Fruit fly (Drosophila melanogaster) whole organism, wandering third instar larva: ENCODE measurements around the gene PK2-R2.
A peak's percentile ranks its signal among the peaks of the same experiment; 100 is the strongest.

Experiments
- Abd-B ChIP-seq: fragments of >200 bp; optimal IDR thresholded peaks from 2 replicates; lab custom pipeline; 2017; ENCODE audit warnings: missing biosample characterization, missing genetic modification characterization
- CG32264 ChIP-seq: fragments of 200-800 bp; sonication (Bioruptor generic); optimal IDR thresholded peaks from 2 replicates; lab custom pipeline; 2016; ENCODE audit warnings: missing biosample characterization, missing genetic modification characterization
- CG9705 ChIP-seq: fragments of 200-800 bp; sonication (Bioruptor generic); optimal IDR thresholded peaks from 2 replicates; lab custom pipeline; 2018; ENCODE audit warnings: missing biosample characterization, mild to moderate bottlenecking, missing genetic modification characterization
- CrebA ChIP-seq: fragments of 200-800 bp; sonication (Bioruptor generic); optimal IDR thresholded peaks from 2 replicates; lab custom pipeline; 2016; ENCODE audit warnings: missing biosample characterization, mild to moderate bottlenecking, missing genetic modification characterization, borderline replicate concordance
- Dfd ChIP-seq: fragments of >200 bp; optimal IDR thresholded peaks from 2 replicates; lab custom pipeline; 2017; ENCODE audit warnings: missing biosample characterization, missing genetic modification characterization
- Dif ChIP-seq: fragments of 200-275, 200-300 bp; sonication (Bioruptor generic); optimal IDR thresholded peaks from 2 replicates; lab custom pipeline; 2018; ENCODE audit warnings: missing biosample characterization, missing genetic modification characterization; ENCODE audit not compliant: partially characterized antibody
- GATAd ChIP-seq: sonication (Bioruptor generic); optimal IDR thresholded peaks from 2 replicates; lab custom pipeline; 2016; ENCODE audit warnings: missing biosample characterization, missing genetic modification characterization
- HLH106 ChIP-seq: fragments of 200-800 bp; optimal IDR thresholded peaks from 3 replicates; lab custom pipeline; 2019; ENCODE audit warnings: missing biosample characterization, mild to moderate bottlenecking, missing genetic modification characterization, moderate library complexity
- Hnf4 ChIP-seq: fragments of 200-800 bp; sonication (Bioruptor generic); optimal IDR thresholded peaks from 2 replicates; lab custom pipeline; 2016; ENCODE audit warnings: missing biosample characterization, mild to moderate bottlenecking, missing genetic modification characterization
- Hr78 ChIP-seq: fragments of >200 bp; optimal IDR thresholded peaks from 2 replicates; lab custom pipeline; 2017; ENCODE audit warnings: missing biosample characterization, missing genetic modification characterization
- Hr83 ChIP-seq: fragments of 200-300 bp; sonication (Bioruptor generic); optimal IDR thresholded peaks from 2 replicates; lab custom pipeline; 2016; ENCODE audit warnings: missing biosample characterization, mild to moderate bottlenecking, missing genetic modification characterization, moderate library complexity; ENCODE audit not compliant: poor library complexity, severe bottlenecking
- Jra ChIP-seq: sonication (Bioruptor generic); optimal IDR thresholded peaks from 2 replicates; lab custom pipeline; 2016; ENCODE audit warnings: missing biosample characterization, missing genetic modification characterization
- Mio ChIP-seq: sonication (Bioruptor generic); optimal IDR thresholded peaks from 2 replicates; lab custom pipeline; 2016; ENCODE audit warnings: missing biosample characterization, missing genetic modification characterization
- Myc ChIP-seq: fragments of >200 bp; optimal IDR thresholded peaks from 2 replicates; lab custom pipeline; 2017
- N ChIP-seq: fragments of >200 bp; optimal IDR thresholded peaks from 2 replicates; lab custom pipeline; 2018; ENCODE audit warnings: missing biosample characterization, missing external identifiers, missing genetic modification characterization
- OdsH ChIP-seq: fragments of 200-800 bp; sonication (Bioruptor generic); optimal IDR thresholded peaks from 2 replicates; lab custom pipeline; 2016; ENCODE audit warnings: missing biosample characterization, mild to moderate bottlenecking, missing genetic modification characterization
- Rel ChIP-seq, 2 experiments: fragments of 200-800 bp; sonication (Bioruptor generic) in 1 of 2; optimal IDR thresholded peaks; 2 replicates in 1 of 2; 3 replicates in 1 of 2; lab custom pipeline; 2016 to 2019; ENCODE audit warnings: mild to moderate bottlenecking in 2 of 2, missing biosample characterization in 2 of 2, missing genetic modification characterization in 2 of 2, moderate library complexity in 1 of 2
- Sp1 ChIP-seq: fragments of 200-800 bp; sonication (Bioruptor generic); optimal IDR thresholded peaks from 3 replicates; lab custom pipeline; 2019; ENCODE audit warnings: missing biosample characterization, mild to moderate bottlenecking, missing genetic modification characterization, moderate library complexity
- Vsx2 ChIP-seq: fragments of 200-300, 225-300 bp; sonication (Bioruptor generic); optimal IDR thresholded peaks from 2 replicates; lab custom pipeline; 2018; ENCODE audit warnings: missing biosample characterization, missing genetic modification characterization; ENCODE audit not compliant: partially characterized antibody
- br ChIP-seq: fragments of 200-800 bp; sonication (Bioruptor generic); optimal IDR thresholded peaks from 2 replicates; lab custom pipeline; 2016; ENCODE audit warnings: missing biosample characterization, missing genetic modification characterization
- brk ChIP-seq: fragments of 200-800 bp; sonication (Bioruptor generic); optimal IDR thresholded peaks from 2 replicates; lab custom pipeline; 2016; ENCODE audit warnings: missing biosample characterization, mild to moderate bottlenecking, missing genetic modification characterization
- dl ChIP-seq, 2 experiments: fragments of 175-275, 200-275 bp in 1 of 2; fragments of 200-275 bp in 1 of 2; sonication (Bioruptor generic); optimal IDR thresholded peaks; lab custom pipeline; 2018; ENCODE audit warnings: mild to moderate bottlenecking in 2 of 2, missing biosample characterization in 2 of 2, missing genetic modification characterization in 2 of 2, moderate library complexity in 2 of 2; ENCODE audit not compliant: partially characterized antibody in 2 of 2, insufficient read depth in 1 of 2
- dmrt93B ChIP-seq: fragments of 200-800 bp; sonication (Bioruptor generic); optimal IDR thresholded peaks from 2 replicates; lab custom pipeline; 2018; ENCODE audit warnings: missing biosample characterization, mild to moderate bottlenecking, missing genetic modification characterization
- dsf ChIP-seq: sonication (Bioruptor generic); optimal IDR thresholded peaks from 2 replicates; lab custom pipeline; 2016; ENCODE audit warnings: missing biosample characterization, missing genetic modification characterization, borderline replicate concordance
- ey ChIP-seq: fragments of 200-800 bp; sonication (Bioruptor generic); optimal IDR thresholded peaks from 2 replicates; lab custom pipeline; 2016; ENCODE audit warnings: missing biosample characterization, missing genetic modification characterization
- foxo ChIP-seq, 2 experiments: fragments of 200-800 bp; sonication (Bioruptor generic); optimal IDR thresholded peaks; 2 replicates in 1 of 2; 3 replicates in 1 of 2; lab custom pipeline; 2016 to 2017; ENCODE audit warnings: missing biosample characterization in 2 of 2, missing genetic modification characterization in 2 of 2
- fru ChIP-seq: fragments of 200-800 bp; sonication (Bioruptor generic); optimal IDR thresholded peaks from 3 replicates; lab custom pipeline; 2016; ENCODE audit warnings: missing biosample characterization, mild to moderate bottlenecking, missing genetic modification characterization
- h ChIP-seq: fragments of 200-800 bp; sonication (Bioruptor generic); optimal IDR thresholded peaks from 3 replicates; lab custom pipeline; 2016; ENCODE audit warnings: missing biosample characterization, mild to moderate bottlenecking, missing genetic modification characterization
- jim ChIP-seq: fragments of 175-275, 200-325 bp; sonication (Bioruptor generic); optimal IDR thresholded peaks from 2 replicates; lab custom pipeline; 2016; ENCODE audit warnings: missing biosample characterization, mild to moderate bottlenecking, missing genetic modification characterization
- lola ChIP-seq: fragments of >200 bp; optimal IDR thresholded peaks from 2 replicates; lab custom pipeline; 2017; ENCODE audit warnings: missing biosample characterization, missing genetic modification characterization
- pan ChIP-seq: fragments of >200 bp; optimal IDR thresholded peaks from 2 replicates; lab custom pipeline; 2017
- psq ChIP-seq: fragments of 200-800 bp; sonication (Bioruptor generic); optimal IDR thresholded peaks from 3 replicates; lab custom pipeline; 2017; ENCODE audit warnings: missing biosample characterization, mild to moderate bottlenecking, missing genetic modification characterization, moderate library complexity
- rgr ChIP-seq: fragments of 200-800 bp; sonication (Bioruptor generic); optimal IDR thresholded peaks from 3 replicates; lab custom pipeline; 2016; ENCODE audit warnings: missing biosample characterization, mild to moderate bottlenecking, missing genetic modification characterization
- sage ChIP-seq: fragments of 200-800 bp; sonication (Bioruptor generic); optimal IDR thresholded peaks from 2 replicates; lab custom pipeline; 2016; ENCODE audit warnings: missing biosample characterization, mild to moderate bottlenecking, missing genetic modification characterization
- sv ChIP-seq: fragments of 200-800 bp; sonication (Bioruptor generic); optimal IDR thresholded peaks from 3 replicates; lab custom pipeline; 2016; ENCODE audit warnings: missing biosample characterization, missing genetic modification characterization
- tai ChIP-seq: sonication (Bioruptor generic); optimal IDR thresholded peaks from 2 replicates; lab custom pipeline; 2016; ENCODE audit warnings: missing biosample characterization, missing genetic modification characterization
- usp ChIP-seq: fragments of >200 bp; optimal IDR thresholded peaks from 2 replicates; lab custom pipeline; 2017; ENCODE audit warnings: missing biosample characterization, missing genetic modification characterization
- woc ChIP-seq: sonication (Bioruptor generic); optimal IDR thresholded peaks from 2 replicates; lab custom pipeline; 2016; ENCODE audit warnings: missing biosample characterization, mild to moderate bottlenecking, missing genetic modification characterization

Gene PK2-R2

DNA sequence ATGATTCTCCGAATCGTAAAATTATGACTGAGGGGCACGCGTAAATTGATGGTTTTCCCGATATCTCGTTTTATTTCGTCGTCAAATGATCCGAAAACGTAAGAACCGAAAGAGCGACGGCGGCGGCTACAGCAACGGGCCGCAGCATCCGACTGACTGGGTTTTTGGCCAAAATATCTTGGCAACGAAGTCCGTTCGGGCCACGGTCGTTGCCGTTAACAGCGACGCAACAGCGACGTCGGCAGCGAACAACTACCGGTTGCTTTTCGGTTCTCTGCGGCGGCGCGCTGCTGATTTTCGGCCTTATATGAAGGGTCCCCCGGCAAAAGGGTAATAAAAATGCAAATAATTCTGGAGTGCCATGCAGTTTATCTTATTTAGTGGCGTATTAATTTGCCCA is at the start of gene PK2-R2:
Gene PK2-R2 (minus strand): TSS at position 160 of the 400 bp plus-strand sequence.
- TF ChIP-seq psq (no peak), CrebA (no peak), N (no peak), CG9705 (GFP tag; lab: Kevin White, UChicago) (no peak)

DNA sequence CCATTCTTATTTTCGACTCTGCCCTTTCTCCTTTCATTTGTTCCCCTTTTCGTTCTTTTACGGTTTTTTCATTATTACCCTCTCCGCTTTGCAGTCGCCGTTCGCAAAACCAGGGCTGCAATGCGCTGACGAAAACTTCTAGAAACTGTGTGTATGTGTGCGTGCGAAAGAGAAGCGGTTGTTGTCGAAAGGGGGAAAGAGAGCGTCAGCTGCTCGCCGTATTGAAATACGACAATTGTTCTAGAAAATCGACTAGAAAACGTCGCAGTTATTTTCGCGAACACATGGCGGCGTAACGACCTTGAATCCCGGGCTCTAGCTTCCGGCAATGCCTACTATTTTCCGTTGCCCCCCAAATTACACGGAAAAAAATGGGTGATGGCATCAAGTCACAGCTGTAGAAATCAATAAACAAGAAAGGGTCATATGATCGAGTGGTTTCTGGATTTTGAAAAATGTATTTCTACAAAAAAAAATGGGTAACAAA is 48.7 kb upstream of the PK2-R2 start:
- TF ChIP-seq Hr83 (no peak), jim (GFP tag; lab: Kevin White, UChicago) (no peak), dl (GFP tag; optimal IDR thresholded peaks at IDR 0.05; lab: Kevin White, UChicago; ENCODE audit: insufficient read depth in 1 of 2, partially characterized antibody in 2 of 2) (no peak), Jra (no peak), Hnf4 (no peak), psq (peak; percentile 99), woc (no peak), tai (GFP tag; lab: Kevin White, UChicago) (no peak), OdsH (GFP tag; lab: Kevin White, UChicago) (no peak), br (GFP tag; lab: Kevin White, UChicago) (no peak), sv (GFP tag; lab: Kevin White, UChicago) (no peak), N (no peak), CG32264 (no peak), lola (GFP tag; lab: Kevin White, UChicago) (peak; percentile 56), dmrt93B (no peak)

DNA sequence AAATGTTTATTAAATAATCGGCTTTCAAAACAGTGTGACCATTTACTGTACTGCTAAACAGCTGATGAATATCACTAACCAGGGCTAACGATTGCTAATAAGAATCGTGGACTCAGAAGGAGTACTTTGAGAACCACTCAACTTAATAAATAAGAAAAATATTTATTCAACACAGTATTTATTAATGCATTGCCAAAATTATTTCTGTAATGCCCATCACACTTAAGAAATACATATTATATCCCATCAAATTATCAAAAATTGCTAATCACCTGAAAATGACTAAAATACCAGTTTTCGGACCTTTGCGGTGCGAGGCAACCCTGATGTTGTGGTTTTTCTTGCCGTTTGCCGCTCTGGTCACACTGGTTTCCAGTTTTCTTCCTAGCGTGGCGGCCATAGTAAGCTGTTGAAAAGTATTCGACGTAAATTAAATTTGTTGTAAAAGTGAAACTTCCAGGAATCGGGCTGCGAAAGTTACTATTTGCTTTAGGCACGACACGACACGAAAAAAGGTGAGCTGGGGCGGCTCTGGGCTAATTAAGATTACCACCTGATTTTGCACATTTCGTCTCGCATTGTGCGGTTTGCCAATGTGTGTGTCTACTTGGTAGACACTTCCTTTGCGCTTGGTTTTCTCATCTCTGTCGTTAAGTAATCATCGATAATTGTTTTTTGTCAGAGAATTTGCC is 47.9 kb upstream of the PK2-R2 start, which contains the start of the genes mRpS21 and Droj2:
Gene mRpS21 (minus strand): TSS at position 66 of the 692 bp plus-strand sequence.
Gene Droj2 (plus strand): TSS at position 363 of the 692 bp plus-strand sequence.
- TF ChIP-seq Rel (GFP tag; optimal IDR thresholded peaks at IDR 0.05; lab: Kevin White, UChicago) (no peak), Rel (tag; optimal IDR thresholded peaks at IDR 0.05; lab: Kevin White, UChicago) (peak; percentile 59), CG9705 (GFP tag; lab: Kevin White, UChicago) (peak; percentile 54), N (no peak), ey (GFP tag; lab: Kevin White, UChicago) (peak; percentile 3), GATAd (GFP tag; lab: Kevin White, UChicago) (no peak), Hnf4 (peak; percentile 46), woc (peak; percentile 60), Mio (no peak), dmrt93B (no peak), Hr83 (no peak), CG32264 (no peak), tai (GFP tag; lab: Kevin White, UChicago) (no peak), Vsx2 (GFP tag; lab: Kevin White, UChicago) (no peak), dsf (GFP tag; lab: Kevin White, UChicago) (peak; percentile 33), brk (GFP tag; lab: Kevin White, UChicago) (peak; percentile 47), pan (lab: Kevin White, UChicago) (no peak), h (GFP tag; lab: Kevin White, UChicago) (peak; percentile 49), jim (GFP tag; lab: Kevin White, UChicago) (no peak), sv (GFP tag; lab: Kevin White, UChicago) (peak; percentile 55), CrebA (no peak), foxo (GFP tag; optimal IDR thresholded peaks at IDR 0.05; lab: Kevin White, UChicago) (peak in 1 of 2 experiments; percentile 51), Dfd (no peak), HLH106 (tag; lab: Kevin White, UChicago) (peak; percentile 73), lola (GFP tag; lab: Kevin White, UChicago) (no peak), Dif (GFP tag; lab: Kevin White, UChicago) (no peak), Sp1 (peak; percentile 64), sage (GFP tag; lab: Kevin White, UChicago) (no peak), fru (GFP tag; lab: Kevin White, UChicago) (peak; percentile 46), Jra (peak; percentile 43), OdsH (GFP tag; lab: Kevin White, UChicago) (no peak), dl (GFP tag; optimal IDR thresholded peaks at IDR 0.05; lab: Kevin White, UChicago; ENCODE audit: insufficient read depth in 1 of 2, partially characterized antibody in 2 of 2) (no peak), Hr78 (no peak), br (GFP tag; lab: Kevin White, UChicago) (peak; percentile 21), Myc (peak; percentile 47), rgr (GFP tag; lab: Kevin White, UChicago) (peak; percentile 36), Abd-B (GFP tag; lab: Kevin White, UChicago) (no peak), psq (no peak), usp (GFP tag; lab: Kevin White, UChicago) (no peak)
